Fruit fly (Drosophila melanogaster) whole organism, prepupa: ENCODE measurements around the gene Osi5.
A peak's percentile ranks its signal among the peaks of the same experiment; 100 is the strongest.

Source experiments
- Blimp-1 ChIP-seq: fragments of 200-800 bp; sonication (Bioruptor generic); optimal IDR thresholded peaks from 3 replicates; lab custom pipeline; 2017; ENCODE audit warnings: missing biosample characterization, missing genetic modification characterization, mild to moderate bottlenecking, moderate library complexity, missing genetic modification reagents
- CG11762 ChIP-seq: fragments of 200-800 bp; sonication (Bioruptor generic); optimal IDR thresholded peaks from 3 replicates; lab custom pipeline; 2016; ENCODE audit warnings: missing biosample characterization, missing genetic modification characterization; ENCODE audit not compliant: insufficient read depth
- CG15336 ChIP-seq: fragments of 200-800 bp; sonication (Bioruptor generic); IDR thresholded peaks from 2 replicates; pipeline ENCODE4 v1.3.6; 2022; ENCODE audit warnings: missing biosample characterization, missing genetic modification characterization
- CG1621 ChIP-seq: fragments of 200-800 bp; sonication (Bioruptor generic); optimal IDR thresholded peaks from 3 replicates; lab custom pipeline; 2018; ENCODE audit warnings: missing biosample characterization, mild to moderate bottlenecking, missing genetic modification characterization
- CG31627 ChIP-seq: fragments of 200-800 bp; sonication (Bioruptor generic); optimal IDR thresholded peaks from 3 replicates; lab custom pipeline; 2016; ENCODE audit warnings: missing biosample characterization, missing genetic modification characterization
- CG32006 ChIP-seq: fragments of 200-800 bp; sonication (Bioruptor generic); optimal IDR thresholded peaks from 3 replicates; lab custom pipeline; 2017; ENCODE audit warnings: missing biosample characterization, mild to moderate bottlenecking, missing genetic modification characterization
- CG34406 ChIP-seq: fragments of 200-800 bp; sonication (Bioruptor generic); optimal IDR thresholded peaks from 3 replicates; lab custom pipeline; 2016; ENCODE audit warnings: missing biosample characterization, missing genetic modification characterization
- CG3919 ChIP-seq: fragments of 200-800 bp; sonication (Bioruptor generic); optimal IDR thresholded peaks from 3 replicates; lab custom pipeline; 2016; ENCODE audit warnings: missing biosample characterization, missing genetic modification characterization
- CG4318 ChIP-seq: fragments of 200-800 bp; sonication (Bioruptor generic); optimal IDR thresholded peaks from 3 replicates; lab custom pipeline; 2017; ENCODE audit warnings: missing biosample characterization, mild to moderate bottlenecking, missing genetic modification characterization
- CG6163 ChIP-seq: fragments of 200-800 bp; sonication (Bioruptor generic); IDR thresholded peaks from 3 replicates; pipeline ENCODE4 v1.3.6; 2022; ENCODE audit warnings: missing biosample characterization, missing genetic modification characterization
- CG6276 ChIP-seq: fragments of 200-800 bp; sonication (Bioruptor generic); optimal IDR thresholded peaks from 2 replicates; lab custom pipeline; 2017; ENCODE audit warnings: missing biosample characterization, mild to moderate bottlenecking, missing genetic modification characterization
- CG6792 ChIP-seq: fragments of 200-800 bp; sonication (Bioruptor generic); optimal IDR thresholded peaks from 3 replicates; lab custom pipeline; 2016; ENCODE audit warnings: missing biosample characterization, missing genetic modification characterization
- CG8632 ChIP-seq: fragments of 200-800 bp; sonication (Bioruptor generic); optimal IDR thresholded peaks from 3 replicates; lab custom pipeline; 2016; ENCODE audit warnings: missing biosample characterization, missing genetic modification characterization
- CG9139 ChIP-seq: fragments of 200-800 bp; sonication (Bioruptor generic); optimal IDR thresholded peaks from 3 replicates; lab custom pipeline; 2017; ENCODE audit warnings: missing biosample characterization, mild to moderate bottlenecking, missing genetic modification characterization
- Eip75B ChIP-seq: fragments of 200-800 bp; sonication (Bioruptor generic); optimal IDR thresholded peaks from 3 replicates; lab custom pipeline; 2016; ENCODE audit warnings: missing biosample characterization, missing genetic modification characterization
- Eip78C ChIP-seq: fragments of 200-800 bp; sonication (Bioruptor generic); peaks from one replicate; lab custom pipeline; 2016; ENCODE audit warnings: missing biosample characterization, missing genetic modification characterization
- Eip93F ChIP-seq: fragments of 200-800 bp; sonication (Bioruptor generic); optimal IDR thresholded peaks from 2 replicates; lab custom pipeline; 2016; ENCODE audit warnings: missing biosample characterization, mild to moderate bottlenecking, missing genetic modification characterization
- Ets21C ChIP-seq: fragments of 200-800 bp; sonication (Bioruptor generic); optimal IDR thresholded peaks from 3 replicates; lab custom pipeline; 2016; ENCODE audit warnings: missing biosample characterization, missing genetic modification characterization
- Hr4 ChIP-seq: fragments of 200-800 bp; sonication (Bioruptor generic); optimal IDR thresholded peaks from 3 replicates; lab custom pipeline; 2016; ENCODE audit warnings: missing biosample characterization, missing genetic modification characterization
- Lpt ChIP-seq: fragments of 200-800 bp; sonication (Bioruptor generic); optimal IDR thresholded peaks from 3 replicates; lab custom pipeline; 2016; ENCODE audit warnings: missing biosample characterization, missing genetic modification characterization
- Met ChIP-seq: fragments of 200-800 bp; sonication (Bioruptor generic); optimal IDR thresholded peaks from 3 replicates; lab custom pipeline; 2016; ENCODE audit warnings: missing biosample characterization, missing genetic modification characterization
- OdsH ChIP-seq: fragments of 200-800 bp; sonication (Bioruptor generic); optimal IDR thresholded peaks from 3 replicates; lab custom pipeline; 2016; ENCODE audit warnings: missing biosample characterization, missing genetic modification characterization
- Smox ChIP-seq: fragments of 200-800 bp; sonication (Bioruptor generic); optimal IDR thresholded peaks from 3 replicates; lab custom pipeline; 2016; ENCODE audit warnings: missing biosample characterization, missing genetic modification characterization
- Sox102F ChIP-seq: fragments of 200-800 bp; sonication (Bioruptor generic); optimal IDR thresholded peaks from 2 replicates; lab custom pipeline; 2016; ENCODE audit warnings: missing biosample characterization, mild to moderate bottlenecking, missing genetic modification characterization
- Sox14 ChIP-seq: fragments of 200-800 bp; sonication (Bioruptor generic); optimal IDR thresholded peaks from 3 replicates; lab custom pipeline; 2016; ENCODE audit warnings: missing biosample characterization, missing genetic modification characterization
- Sox15 ChIP-seq: fragments of 200-800 bp; sonication (Bioruptor generic); optimal IDR thresholded peaks from 3 replicates; lab custom pipeline; 2016; ENCODE audit warnings: missing biosample characterization, missing genetic modification characterization
- achi ChIP-seq: fragments of 200-800 bp; sonication (Bioruptor generic); optimal IDR thresholded peaks from 3 replicates; lab custom pipeline; 2016; ENCODE audit warnings: missing biosample characterization, missing genetic modification characterization
- acj6 ChIP-seq: fragments of 200-800 bp; sonication (Bioruptor generic); optimal IDR thresholded peaks from 3 replicates; lab custom pipeline; 2016; ENCODE audit warnings: missing biosample characterization, missing genetic modification characterization
- cyc ChIP-seq: fragments of 200-800 bp; sonication (Bioruptor generic); optimal IDR thresholded peaks from 3 replicates; lab custom pipeline; 2016; ENCODE audit warnings: missing biosample characterization, missing genetic modification characterization
- dac ChIP-seq: fragments of 200-800 bp; sonication (Bioruptor generic); optimal IDR thresholded peaks from 2 replicates; lab custom pipeline; 2017; ENCODE audit warnings: missing biosample characterization, mild to moderate bottlenecking, missing genetic modification characterization
- eg ChIP-seq: fragments of 200-800 bp; sonication (Bioruptor generic); IDR thresholded peaks from 3 replicates; pipeline ENCODE4 v1.3.6; 2022; ENCODE audit warnings: missing biosample characterization, missing genetic modification characterization
- lz ChIP-seq: fragments of 200-800 bp; sonication (Bioruptor generic); optimal IDR thresholded peaks from 3 replicates; lab custom pipeline; 2016; ENCODE audit warnings: missing biosample characterization, missing genetic modification characterization
- net ChIP-seq: fragments of 200-800 bp; sonication (Bioruptor generic); optimal IDR thresholded peaks from 3 replicates; lab custom pipeline; 2016; ENCODE audit warnings: missing biosample characterization, missing genetic modification characterization
- pdm3 ChIP-seq: fragments of 200-800 bp; sonication (Bioruptor generic); optimal IDR thresholded peaks from 3 replicates; lab custom pipeline; 2016; ENCODE audit warnings: missing biosample characterization, missing genetic modification characterization
- salr ChIP-seq, 2 experiments: fragments of 200-800 bp; sonication (Bioruptor generic); optimal IDR thresholded peaks; 3 replicates each; lab custom pipeline; 2016 to 2018; ENCODE audit warnings: missing biosample characterization in 2 of 2, missing genetic modification characterization in 2 of 2, mild to moderate bottlenecking in 1 of 2
- ss ChIP-seq, 2 experiments: fragments of 200-800 bp; sonication (Bioruptor generic); optimal IDR thresholded peaks; 2 replicates in 1 of 2; 3 replicates in 1 of 2; lab custom pipeline; 2017 to 2018; ENCODE audit warnings: mild to moderate bottlenecking in 2 of 2, missing biosample characterization in 2 of 2, missing genetic modification characterization in 2 of 2, moderate library complexity in 1 of 2
- svp ChIP-seq: fragments of 200-800 bp; sonication (Bioruptor generic); peaks from one replicate; lab custom pipeline; 2016; ENCODE audit warnings: missing biosample characterization, missing genetic modification characterization
- vri ChIP-seq: fragments of 200-800 bp; sonication (Bioruptor generic); optimal IDR thresholded peaks from 3 replicates; lab custom pipeline; 2016; ENCODE audit warnings: missing biosample characterization, mild to moderate bottlenecking, missing genetic modification characterization

The Osi5 gene

dm6 chr3R:6214227-6214626, 13.1 kb upstream of the Osi5 start (continued):
- TF ChIP-seq Met (GFP tag; lab: Kevin White, UChicago) (no peak), Ets21C (GFP tag; lab: Kevin White, UChicago) (no peak), Lpt (peak; percentile 89), CG11762 (GFP tag; lab: Kevin White, UChicago) (peak; percentile 31), vri (GFP tag; lab: Kevin White, UChicago) (no peak), CG31627 (GFP tag; lab: Kevin White, UChicago) (no peak), Sox14 (GFP tag; lab: Kevin White, UChicago) (peak; percentile 50), CG1621 (tag; lab: Kevin White, UChicago) (no peak), Eip93F (GFP tag; lab: Kevin White, UChicago) (no peak), cyc (GFP tag; lab: Kevin White, UChicago) (no peak), Eip78C (GFP tag; lab: Kevin White, UChicago) (peak; percentile 88), CG6792 (GFP tag; lab: Kevin White, UChicago) (peak; percentile 39), CG6163 (peak; percentile 83), Sox15 (GFP tag; lab: Kevin White, UChicago) (no peak), achi (GFP tag; lab: Kevin White, UChicago) (peak; percentile 63)

dm6 chr3R:6215053-6215882, 12.0 kb upstream of the Osi5 start, which contains the start of gene Osi3:
Gene Osi3 (plus strand): TSS chr3R:6215832.
- TF ChIP-seq Met (GFP tag; lab: Kevin White, UChicago) (no peak), Smox (GFP tag; lab: Kevin White, UChicago) (no peak), svp (GFP tag; lab: Kevin White, UChicago) (peak; percentile 59), ss (GFP tag; optimal IDR thresholded peaks at IDR 0.05; lab: Kevin White, UChicago) (peak in 1 of 2 experiments; percentile 14), Sox102F (GFP tag; lab: Kevin White, UChicago) (no peak), net (GFP tag; lab: Kevin White, UChicago) (peak; percentile 18), CG32006 (peak; percentile 84), CG9139 (GFP tag; lab: Kevin White, UChicago) (no peak), Hr4 (peak; percentile 65), CG15336 (GFP tag; lab: Robert Waterston, UW) (peak; percentile 26; the same call in 1 of the 2 replicates), eg (GFP tag; lab: Robert Waterston, UW) (0 out of 3 replicates have a peak, but pooled peaks have one; percentile 35), Eip93F (GFP tag; lab: Kevin White, UChicago) (no peak), CG8632 (peak; percentile 15), CG6276 (GFP tag; lab: Kevin White, UChicago) (peak; percentile 40), Eip78C (GFP tag; lab: Kevin White, UChicago) (peak; percentile 81), CG4318 (peak; percentile 54), CG3919 (GFP tag; lab: Kevin White, UChicago) (peak; percentile 8), acj6 (GFP tag; lab: Kevin White, UChicago) (peak; percentile 6), CG1621 (tag; lab: Kevin White, UChicago) (no peak), achi (GFP tag; lab: Kevin White, UChicago) (peak; percentile 7), salr (GFP tag; optimal IDR thresholded peaks at IDR 0.05; lab: Kevin White, UChicago) (peak in 1 of 2 experiments; percentile 21), Eip75B (peak; percentile 4), OdsH (peak; percentile 32), Blimp-1 (GFP tag; lab: Kevin White, UChicago) (no peak), pdm3 (GFP tag; lab: Kevin White, UChicago) (peak; percentile 12), lz (no peak), CG11762 (GFP tag; lab: Kevin White, UChicago) (no peak), cyc (GFP tag; lab: Kevin White, UChicago) (no peak), dac (GFP tag; lab: Kevin White, UChicago) (peak; percentile 52), CG34406 (GFP tag; lab: Kevin White, UChicago) (no peak)
